Worm (Caenorhabditis elegans) whole organism, early embryonic: ENCODE results near the gene cyp-33C7.

Source experiments
- B0310.2 ChIP-seq: sonication (generic microtip); optimal IDR thresholded peaks from 2 replicates; lab custom pipeline; 2016; ENCODE audit warnings: mild to moderate bottlenecking, missing genetic modification characterization, missing compliant biosample characterization
- aly-1 ChIP-seq: sonication (generic microtip); optimal IDR thresholded peaks from 2 replicates; lab custom pipeline; 2016; ENCODE audit warnings: missing genetic modification characterization, missing compliant biosample characterization
- ama-1 ChIP-seq: fragments of 150-350 bp; optimal IDR thresholded peaks from 2 replicates; lab custom pipeline; 2014
- ceh-13 ChIP-seq: fragments of 200-800 bp; sonication (Bioruptor generic); optimal IDR thresholded peaks from 2 replicates; lab custom pipeline; 2018; ENCODE audit warnings: mild to moderate bottlenecking, missing genetic modification characterization, missing compliant biosample characterization
- ceh-36 ChIP-seq: sonication (generic microtip); optimal IDR thresholded peaks from 2 replicates; lab custom pipeline; 2016; ENCODE audit warnings: missing genetic modification characterization, inconsistent platforms, missing compliant biosample characterization
- ets-7 ChIP-seq: sonication (generic microtip); optimal IDR thresholded peaks from 2 replicates; lab custom pipeline; 2016; ENCODE audit warnings: missing genotype, missing genetic modification characterization, missing compliant biosample characterization
- flt-1 ChIP-seq: fragments of 200-800 bp; sonication (Bioruptor generic); IDR thresholded peaks from 2 replicates; pipeline ENCODE4 v1.3.6; 2022; ENCODE audit warnings: missing genetic modification characterization, missing compliant biosample characterization
- hmbx-1 ChIP-seq: sonication (generic microtip); optimal IDR thresholded peaks from 2 replicates; lab custom pipeline; 2016; ENCODE audit warnings: mild to moderate bottlenecking, missing genetic modification characterization, missing compliant biosample characterization
- hmg-4 ChIP-seq: fragments of 200-800 bp; sonication (Bioruptor generic); optimal IDR thresholded peaks from 2 replicates; lab custom pipeline; 2018; ENCODE audit warnings: mild to moderate bottlenecking, missing genetic modification characterization, missing compliant biosample characterization
- scrt-1 ChIP-seq: fragments of 200-800 bp; sonication (Bioruptor generic); IDR thresholded peaks from 2 replicates; pipeline ENCODE4 v1.3.6; 2022; ENCODE audit warnings: missing genetic modification characterization, missing compliant biosample characterization
- sea-1 ChIP-seq: fragments of 200-800 bp; sonication (Bioruptor generic); conservative IDR thresholded peaks from 2 replicates; pipeline ENCODE4 v1.3.6; 2022; ENCODE audit warnings: missing genetic modification characterization, missing compliant biosample characterization
- tbx-11 ChIP-seq: fragments of 200-800 bp; sonication (Bioruptor generic); IDR thresholded peaks from 2 replicates; pipeline ENCODE4 v1.3.6; 2022; ENCODE audit warnings: missing genetic modification characterization, missing compliant biosample characterization
- tra-4 ChIP-seq: sonication (generic microtip); optimal IDR thresholded peaks from 2 replicates; lab custom pipeline; 2017; ENCODE audit warnings: missing genetic modification characterization, missing compliant biosample characterization

DNA sequence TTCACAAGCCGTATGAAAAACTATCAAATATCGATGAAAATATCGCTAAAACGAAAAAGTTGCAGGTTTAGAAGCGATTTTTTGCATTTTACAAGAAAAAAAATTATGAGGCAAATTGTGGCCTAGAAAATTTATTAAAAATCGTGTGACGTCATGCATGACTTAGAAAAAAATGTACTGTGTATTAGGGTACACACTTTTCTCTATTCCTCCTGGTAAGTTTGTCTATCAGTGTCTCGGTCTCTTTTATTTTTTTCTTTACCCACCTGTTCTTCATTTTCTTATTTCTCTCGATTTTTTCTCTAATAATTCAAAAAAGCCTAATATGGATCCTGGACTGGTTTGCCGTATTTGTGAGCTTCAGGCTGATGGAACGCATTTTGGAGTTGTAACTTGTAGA is 34.8 kb downstream of the cyp-33C7 start, which contains the start of gene nhr-227:
- TF ChIP-seq ama-1 = no peak
- TF ChIP-seq aly-1 = no peak
- no peak for TF ChIP-seq flt-1 (GFP tag; lab: Robert Waterston, UW)
- no peak for TF ChIP-seq ets-7
- no peak for TF ChIP-seq ceh-13 (GFP tag; lab: Kevin White, UChicago)
- TF ChIP-seq scrt-1 (GFP tag; lab: Robert Waterston, UW) = no peak
- no peak for TF ChIP-seq hmbx-1 (tag; lab: Kevin White, UChicago)
- no peak for TF ChIP-seq tbx-11 (GFP tag; lab: Robert Waterston, UW)
- TF ChIP-seq ceh-36 (tag; lab: Kevin White, UChicago) = no peak
- no peak for TF ChIP-seq sea-1
- no peak for TF ChIP-seq hmg-4
- no peak for TF ChIP-seq tra-4
- TF ChIP-seq B0310.2 (tag; lab: Kevin White, UChicago) = no peak
